Fruit fly (Drosophila melanogaster) whole organism, embryonic: ENCODE results near the gene RhoGDI.

Experiments used
- Atf-2 ChIP-seq: fragments of 200-800 bp; sonication (Bioruptor generic); optimal IDR thresholded peaks from 2 replicates; lab custom pipeline; 2016; ENCODE audit warnings: missing biosample characterization, missing genetic modification characterization
- CG10321 ChIP-seq: fragments of 200-800 bp; sonication (Bioruptor generic); IDR thresholded peaks from 2 replicates; pipeline ENCODE4 v1.3.6; 2022; ENCODE audit warnings: missing biosample characterization, missing genetic modification characterization
- CG10979 ChIP-seq: fragments of 200-800 bp; sonication (Bioruptor generic); optimal IDR thresholded peaks from 2 replicates; lab custom pipeline; 2018; ENCODE audit warnings: missing biosample characterization, mild to moderate bottlenecking, missing genetic modification characterization, moderate library complexity
- CG12104 ChIP-seq: fragments of 200-800 bp; sonication (Bioruptor generic); optimal IDR thresholded peaks from 3 replicates; lab custom pipeline; 2016; ENCODE audit warnings: missing biosample characterization, missing genetic modification characterization
- CG12744 ChIP-seq: fragments of 200-800 bp; sonication (Bioruptor generic); optimal IDR thresholded peaks from 2 replicates; lab custom pipeline; 2016; ENCODE audit warnings: missing biosample characterization, missing genetic modification characterization
- CG13624 ChIP-seq: fragments of 200-800 bp; sonication (Bioruptor generic); optimal IDR thresholded peaks from 2 replicates; lab custom pipeline; 2016; ENCODE audit warnings: missing biosample characterization, missing genetic modification characterization
- CG1603 ChIP-seq: fragments of 200-800 bp; sonication (Bioruptor generic); optimal IDR thresholded peaks from 2 replicates; lab custom pipeline; 2019; ENCODE audit warnings: missing biosample characterization, mild to moderate bottlenecking, missing genetic modification characterization, moderate library complexity
- CG17328 ChIP-seq: fragments of 200-800 bp; sonication (Bioruptor generic); IDR thresholded peaks from 2 replicates; pipeline ENCODE4 v1.3.6; 2022; ENCODE audit warnings: missing biosample characterization, missing genetic modification characterization
- CG17361 ChIP-seq: fragments of 200-800 bp; sonication (Bioruptor generic); IDR thresholded peaks from 3 replicates; pipeline ENCODE4 v1.3.6; 2022; ENCODE audit warnings: missing biosample characterization, missing genetic modification characterization
- CG32767 ChIP-seq: fragments of 200-800 bp; sonication (Bioruptor generic); IDR thresholded peaks from 2 replicates; pipeline ENCODE4 v1.3.6; 2022; ENCODE audit warnings: missing biosample characterization, missing genetic modification characterization
- CG34422 ChIP-seq: fragments of 200-800 bp; sonication (Bioruptor generic); IDR thresholded peaks from 3 replicates; pipeline ENCODE4 v1.3.6; 2022; ENCODE audit warnings: missing biosample characterization, missing genetic modification characterization
- CG4730 ChIP-seq: fragments of 200-800 bp; sonication (Bioruptor generic); IDR thresholded peaks from 2 replicates; pipeline ENCODE4 v1.3.6; 2022; ENCODE audit warnings: missing biosample characterization, missing genetic modification characterization
- CG6791 ChIP-seq: fragments of 200-800 bp; sonication (Bioruptor generic); IDR thresholded peaks from 3 replicates; pipeline ENCODE4 v1.3.6; 2022; ENCODE audit warnings: missing biosample characterization, missing genetic modification characterization; ENCODE audit not compliant: partially characterized antibody
- CG6854 ChIP-seq: fragments of 200-800 bp; sonication (Bioruptor generic); optimal IDR thresholded peaks from 3 replicates; lab custom pipeline; 2017; ENCODE audit warnings: missing biosample characterization, mild to moderate bottlenecking, missing genetic modification characterization
- CG7556 ChIP-seq: fragments of 200-800 bp; sonication (Bioruptor generic); optimal IDR thresholded peaks from 2 replicates; lab custom pipeline; 2017; ENCODE audit warnings: missing biosample characterization, mild to moderate bottlenecking, missing genetic modification characterization
- CG8359 ChIP-seq: fragments of 200-800 bp; sonication (Bioruptor generic); optimal IDR thresholded peaks from 2 replicates; lab custom pipeline; 2017; ENCODE audit warnings: missing biosample characterization, mild to moderate bottlenecking, missing genetic modification characterization, borderline replicate concordance
- CG8478 ChIP-seq: fragments of >200 bp; optimal IDR thresholded peaks from 2 replicates; lab custom pipeline; 2018
- CG9797 ChIP-seq: fragments of 200-800 bp; sonication (Bioruptor generic); optimal IDR thresholded peaks from 3 replicates; lab custom pipeline; 2018; ENCODE audit warnings: missing biosample characterization, mild to moderate bottlenecking, missing genetic modification characterization
- CrebB ChIP-seq: fragments of 200-800 bp; sonication (Bioruptor generic); optimal IDR thresholded peaks from 3 replicates; lab custom pipeline; 2018; ENCODE audit warnings: missing biosample characterization, mild to moderate bottlenecking, missing genetic modification characterization
- Deaf1 ChIP-seq: fragments of 200-800 bp; optimal IDR thresholded peaks from 3 replicates; lab custom pipeline; 2019; ENCODE audit warnings: missing biosample characterization, mild to moderate bottlenecking, missing genetic modification characterization, moderate library complexity
- Dip3 ChIP-seq: fragments of 200-800 bp; sonication (Bioruptor generic); optimal IDR thresholded peaks from 3 replicates; lab custom pipeline; 2016; ENCODE audit warnings: missing biosample characterization, missing genetic modification characterization
- Dref ChIP-seq: fragments of 200-800 bp; sonication (Bioruptor generic); IDR thresholded peaks from 2 replicates; pipeline ENCODE4 v1.3.6; 2022; ENCODE audit warnings: missing biosample characterization, missing genetic modification characterization
- HLH54F ChIP-seq: fragments of 200-800 bp; sonication (Bioruptor generic); optimal IDR thresholded peaks from 3 replicates; lab custom pipeline; 2016; ENCODE audit warnings: missing biosample characterization, missing genetic modification characterization
- Hr51 ChIP-seq, 2 experiments: fragments of 200-800 bp; sonication (Bioruptor generic); optimal IDR thresholded peaks; 2 replicates in 1 of 2; 3 replicates in 1 of 2; lab custom pipeline; 2016 to 2018; ENCODE audit warnings: missing biosample characterization in 2 of 2, missing genetic modification characterization in 2 of 2, mild to moderate bottlenecking in 1 of 2, moderate library complexity in 1 of 2
- Lpt ChIP-seq: fragments of >200 bp; optimal IDR thresholded peaks from 2 replicates; lab custom pipeline; 2018; ENCODE audit warnings: missing biosample characterization, missing genetic modification characterization
- Med ChIP-seq: fragments of 200-800 bp; sonication (Bioruptor generic); peaks from one replicate; lab custom pipeline; 2016; ENCODE audit warnings: missing biosample characterization, missing genetic modification characterization, mild to moderate bottlenecking, inconsistent platforms, moderate library complexity
- Sox100B ChIP-seq: fragments of 200-800 bp; sonication (Bioruptor generic); optimal IDR thresholded peaks from 3 replicates; lab custom pipeline; 2018; ENCODE audit warnings: missing biosample characterization, mild to moderate bottlenecking, missing genetic modification characterization
- Sry-δ ChIP-seq: fragments of 200-800 bp; sonication (Bioruptor generic); optimal IDR thresholded peaks from 2 replicates; lab custom pipeline; 2016; ENCODE audit warnings: missing biosample characterization, missing genetic modification characterization
- amos ChIP-seq: fragments of 200-800 bp; sonication (Bioruptor generic); IDR thresholded peaks from 2 replicates; pipeline ENCODE4 v1.3.6; 2022; ENCODE audit warnings: missing biosample characterization, missing genetic modification characterization; ENCODE audit not compliant: partially characterized antibody
- ase ChIP-seq: fragments of 200-800 bp; sonication (Bioruptor generic); IDR thresholded peaks from 3 replicates; pipeline ENCODE4 v1.3.6; 2022; ENCODE audit warnings: missing biosample characterization, missing genetic modification characterization
- emc ChIP-seq: fragments of 200-800 bp; sonication (Bioruptor generic); optimal IDR thresholded peaks from 2 replicates; lab custom pipeline; 2016; ENCODE audit warnings: missing biosample characterization, missing genetic modification characterization
- ems ChIP-seq: fragments of 200-800 bp; sonication (Bioruptor generic); optimal IDR thresholded peaks from 3 replicates; lab custom pipeline; 2016; ENCODE audit warnings: missing biosample characterization, missing genetic modification characterization
- gem ChIP-seq: fragments of 200-800 bp; sonication (Bioruptor generic); optimal IDR thresholded peaks from 2 replicates; lab custom pipeline; 2019; ENCODE audit warnings: missing biosample characterization, mild to moderate bottlenecking, missing genetic modification characterization, moderate library complexity
- gt ChIP-seq: fragments of 200-800 bp; sonication (Bioruptor generic); IDR thresholded peaks from 2 replicates; pipeline ENCODE4 v1.3.6; 2022; ENCODE audit warnings: missing biosample characterization, missing genetic modification characterization
- hkb ChIP-seq, 2 experiments: fragments of 200-800 bp in 1 of 2; fragments of >200 bp in 1 of 2; sonication (Bioruptor generic) in 1 of 2; IDR thresholded peaks in 1 of 2; optimal IDR thresholded peaks in 1 of 2; 2 replicates each; pipeline versions ENCODE4 v1.3.6 to Lab custom; 2017 to 2022; ENCODE audit warnings: missing biosample characterization in 1 of 2, missing genetic modification characterization in 1 of 2
- jing ChIP-seq: fragments of 200-800 bp; sonication (Bioruptor generic); optimal IDR thresholded peaks from 2 replicates; lab custom pipeline; 2018; ENCODE audit warnings: missing biosample characterization, mild to moderate bottlenecking, missing genetic modification characterization
- kni ChIP-seq: fragments of 200-800 bp; sonication (Bioruptor generic); optimal IDR thresholded peaks from 3 replicates; lab custom pipeline; 2017; ENCODE audit warnings: mild to moderate bottlenecking, missing biosample characterization, missing genetic modification reagents, missing genetic modification characterization
- lab ChIP-seq: fragments of 200-800 bp; sonication (Bioruptor generic); optimal IDR thresholded peaks from 3 replicates; lab custom pipeline; 2017; ENCODE audit warnings: missing biosample characterization, missing genetic modification characterization, mild to moderate bottlenecking, moderate library complexity, missing genetic modification reagents
- lola ChIP-seq, 3 experiments: fragments of >200 bp in 2 of 3; fragments of 200-800 bp in 1 of 3; sonication (Bioruptor generic) in 1 of 3; optimal IDR thresholded peaks; 2 replicates each; lab custom pipeline; 2017 to 2019; ENCODE audit warnings: missing biosample characterization in 3 of 3, missing genetic modification characterization in 3 of 3, mild to moderate bottlenecking in 1 of 3, moderate library complexity in 1 of 3
- nau ChIP-seq: fragments of 200-800 bp; sonication (Bioruptor generic); optimal IDR thresholded peaks from 3 replicates; lab custom pipeline; 2017; ENCODE audit warnings: missing biosample characterization, mild to moderate bottlenecking, missing genetic modification characterization, missing genetic modification reagents
- phol ChIP-seq: fragments of 200-800 bp; sonication (Bioruptor generic); optimal IDR thresholded peaks from 3 replicates; lab custom pipeline; 2018; ENCODE audit warnings: missing biosample characterization, mild to moderate bottlenecking, missing genetic modification characterization, moderate library complexity
- pnt ChIP-seq: fragments of 200-800 bp; sonication (Bioruptor generic); optimal IDR thresholded peaks from 3 replicates; lab custom pipeline; 2016; ENCODE audit warnings: missing biosample characterization, missing genetic modification characterization
- ro ChIP-seq: fragments of 200-800 bp; sonication (Bioruptor generic); IDR thresholded peaks from 2 replicates; pipeline ENCODE4 v1.3.6; 2022; ENCODE audit warnings: missing biosample characterization, missing genetic modification characterization
- sob ChIP-seq: fragments of 200-800 bp; sonication (Bioruptor generic); IDR thresholded peaks from 2 replicates; pipeline ENCODE4 v1.3.6; 2022; ENCODE audit warnings: missing biosample characterization, missing genetic modification characterization
- stc ChIP-seq: fragments of 200-800 bp; sonication (Bioruptor generic); IDR thresholded peaks from 2 replicates; pipeline ENCODE4 v1.3.6; 2022; ENCODE audit warnings: missing biosample characterization, missing genetic modification characterization
- stwl ChIP-seq: fragments of 200-800 bp; sonication (Bioruptor generic); optimal IDR thresholded peaks from 3 replicates; lab custom pipeline; 2018; ENCODE audit warnings: missing biosample characterization, mild to moderate bottlenecking, missing genetic modification characterization, moderate library complexity
- sug ChIP-seq: fragments of 200-800 bp; optimal IDR thresholded peaks from 2 replicates; lab custom pipeline; 2019; ENCODE audit warnings: missing biosample characterization, mild to moderate bottlenecking, missing genetic modification characterization, moderate library complexity
- tio ChIP-seq: fragments of 200-800 bp; sonication (Bioruptor generic); optimal IDR thresholded peaks from 2 replicates; lab custom pipeline; 2017; ENCODE audit warnings: missing biosample characterization, missing genetic modification characterization, inconsistent platforms
- trem ChIP-seq: fragments of 200-800 bp; optimal IDR thresholded peaks from 3 replicates; lab custom pipeline; 2019; ENCODE audit warnings: missing biosample characterization, mild to moderate bottlenecking, missing genetic modification characterization, moderate library complexity
- zf30C ChIP-seq: fragments of 200-800 bp; sonication (Bioruptor generic); optimal IDR thresholded peaks from 3 replicates; lab custom pipeline; 2018; ENCODE audit warnings: missing biosample characterization, mild to moderate bottlenecking, missing genetic modification characterization

The RhoGDI gene

DNA sequence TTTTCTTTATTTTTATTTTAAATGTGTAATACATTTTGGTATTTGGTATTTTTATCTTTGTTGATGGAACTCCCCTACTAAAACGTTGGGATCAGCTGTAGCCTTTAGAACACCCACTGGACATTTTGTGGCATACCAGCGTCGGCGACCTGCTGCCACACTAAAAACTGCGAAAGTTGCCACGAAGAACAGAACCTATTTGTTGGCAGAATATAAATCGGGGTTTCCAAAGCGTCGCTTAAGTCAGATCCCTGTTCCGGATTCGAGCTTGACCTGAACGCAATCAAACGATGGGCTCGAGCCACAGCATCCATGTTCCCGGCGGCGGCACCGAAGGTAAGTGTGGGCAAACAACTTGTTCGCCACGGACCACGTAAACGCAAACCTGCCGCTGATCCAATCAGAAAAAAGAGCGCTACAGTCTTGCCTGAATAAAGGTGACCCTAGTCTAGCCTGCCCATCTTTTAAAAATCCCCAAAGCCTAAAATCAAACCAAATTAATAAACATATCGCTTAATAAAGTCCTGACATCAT is 3.7 kb upstream of the RhoGDI start, which contains the start of gene Grasp65 (continued):
- no peak for TF ChIP-seq Atf-2 (GFP tag; lab: Kevin White, UChicago)
- TF ChIP-seq CG12104: no peak
- TF ChIP-seq CG6854 (GFP tag; lab: Kevin White, UChicago): no peak
- no peak for TF ChIP-seq emc (GFP tag; lab: Kevin White, UChicago)
- TF ChIP-seq CG6791 (GFP tag; lab: Robert Waterston, UW): no peak
- no peak for TF ChIP-seq CG13624
- TF ChIP-seq Hr51 (GFP tag; optimal IDR thresholded peaks at IDR 0.05; lab: Kevin White, UChicago): peak in 1 of 2 experiments; percentile 8
- TF ChIP-seq phol (tag; lab: Kevin White, UChicago): peak; percentile 29
- no peak for TF ChIP-seq jing (GFP tag; lab: Kevin White, UChicago)
- no peak for TF ChIP-seq ase (GFP tag; lab: Robert Waterston, UW)
- TF ChIP-seq CG8359 (GFP tag; lab: Kevin White, UChicago): no peak
- peak; percentile 81 for TF ChIP-seq CG9797 (GFP tag; lab: Kevin White, UChicago)
- peak; percentile 38 for TF ChIP-seq gem (tag; lab: Kevin White, UChicago)
- peak; percentile 27 for TF ChIP-seq sug
- TF ChIP-seq zf30C: no peak
- TF ChIP-seq CG4730 (GFP tag; lab: Robert Waterston, UW): no peak
- TF ChIP-seq Lpt (GFP tag; lab: Kevin White, UChicago): no peak
- no peak for TF ChIP-seq CG10979 (tag; lab: Kevin White, UChicago)
- TF ChIP-seq pnt: no peak
- TF ChIP-seq CG12744 (GFP tag; lab: Kevin White, UChicago): no peak
- TF ChIP-seq nau (GFP tag; lab: Kevin White, UChicago): no peak
- TF ChIP-seq kni (GFP tag; lab: Kevin White, UChicago): no peak
- TF ChIP-seq CrebB: no peak
- TF ChIP-seq Dref: no peak
- TF ChIP-seq sob (GFP tag; lab: Robert Waterston, UW): no peak
- no peak for TF ChIP-seq CG7556
- peak; percentile 21 for TF ChIP-seq stwl
- no peak for TF ChIP-seq Sox100B (GFP tag; lab: Kevin White, UChicago)
- no peak for TF ChIP-seq ro (GFP tag; lab: Robert Waterston, UW)
- peak; percentile 38 for TF ChIP-seq CG1603 (tag; lab: Kevin White, UChicago)
- TF ChIP-seq CG17328: 0 out of 2 replicates have a peak, but pooled peaks have one; percentile 14
- TF ChIP-seq stc (GFP tag; lab: Robert Waterston, UW): no peak
- peak; percentile 61 for TF ChIP-seq Med (GFP tag; lab: Kevin White, UChicago)
- 0 out of 3 replicates have a peak, but pooled peaks have one; percentile 12 for TF ChIP-seq CG34422 (GFP tag; lab: Robert Waterston, UW)
- no peak for TF ChIP-seq Dip3 (GFP tag; lab: Kevin White, UChicago)
- no peak for TF ChIP-seq hkb (optimal IDR thresholded peaks at IDR 0.05; lab: Kevin White, UChicago)
- TF ChIP-seq hkb (GFP tag; IDR thresholded peaks at IDR 0.05; lab: Robert Waterston, UW): 0 out of 2 replicates have a peak, but pooled peaks have one; percentile 15
- no peak for TF ChIP-seq lola (GFP tag; optimal IDR thresholded peaks at IDR 0.05; lab: Kevin White, UChicago)
- no peak for TF ChIP-seq Deaf1 (tag; lab: Kevin White, UChicago)
- no peak for TF ChIP-seq CG8478 (lab: Kevin White, UChicago)
- TF ChIP-seq ems (GFP tag; lab: Kevin White, UChicago): no peak
- no peak for TF ChIP-seq CG10321 (GFP tag; lab: Robert Waterston, UW)
- no peak for TF ChIP-seq HLH54F (GFP tag; lab: Kevin White, UChicago)
- TF ChIP-seq amos (GFP tag; lab: Robert Waterston, UW): no peak; the same call in 1 of the 2 replicates
- no peak for TF ChIP-seq Sry-δ (GFP tag; lab: Kevin White, UChicago)
- TF ChIP-seq lab (GFP tag; lab: Kevin White, UChicago): no peak
- TF ChIP-seq trem: peak; percentile 18
- peak; percentile 42; the same call in 1 of the 3 replicates for TF ChIP-seq CG17361 (GFP tag; lab: Robert Waterston, UW)
- TF ChIP-seq gt: no peak
- TF ChIP-seq tio (GFP tag; lab: Kevin White, UChicago): no peak
- TF ChIP-seq CG32767 (GFP tag; lab: Robert Waterston, UW): no peak
